Worm (Caenorhabditis elegans) whole organism, young adult: ENCODE data around the gene M6.4.

ENCODE experiments used
- F23B12.7 ChIP-seq: sonication (generic microtip); optimal IDR thresholded peaks from 2 replicates; lab custom pipeline; 2017; ENCODE audit warnings: missing genetic modification characterization, mild to moderate bottlenecking, missing compliant biosample characterization, antibody characterized with exemption, moderate library complexity; ENCODE audit not compliant: insufficient read depth
- cebp-1 ChIP-seq, 2 experiments: fragments of 200-800 bp in 1 of 2; sonication (Bioruptor generic) in 1 of 2; sonication (generic microtip) in 1 of 2; IDR thresholded peaks in 1 of 2; optimal IDR thresholded peaks in 1 of 2; 2 replicates each; pipeline versions ENCODE4 v1.3.6 to Lab custom; 2017 to 2022; ENCODE audit warnings: missing compliant biosample characterization in 2 of 2, missing genetic modification characterization in 2 of 2, mild to moderate bottlenecking in 1 of 2, missing genetic modification reagents in 1 of 2, moderate library complexity in 1 of 2
- ceh-79 ChIP-seq: sonication (generic microtip); optimal IDR thresholded peaks from 2 replicates; lab custom pipeline; 2017; ENCODE audit warnings: mild to moderate bottlenecking, missing genetic modification characterization, missing compliant biosample characterization

DNA sequence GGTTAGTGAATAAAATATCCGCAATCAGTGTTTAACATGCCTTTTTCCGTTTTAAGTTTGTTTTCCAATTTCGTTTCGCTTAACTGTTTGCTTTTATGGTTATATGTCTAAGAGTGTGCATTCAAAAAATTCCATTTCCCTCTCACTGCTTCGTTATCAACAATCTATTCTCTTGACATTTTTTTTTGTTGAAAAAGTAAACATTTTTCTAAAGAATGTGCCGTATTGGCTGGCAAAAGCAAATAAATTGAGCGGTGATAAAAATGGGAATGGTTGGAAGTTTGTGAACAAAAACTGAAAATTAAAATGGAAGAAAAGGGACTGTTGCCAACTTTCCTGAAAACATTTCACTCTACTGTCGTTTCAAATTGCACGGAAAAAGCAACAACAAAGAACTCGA is 22.6 kb downstream of the M6.4 start:
- TF ChIP-seq F23B12.7 (tag; lab: Kevin White, UChicago) (no peak), ceh-79 (tag; lab: Kevin White, UChicago) (no peak), cebp-1 (GFP tag; IDR thresholded peaks at IDR 0.05; lab: Robert Waterston, UW) (no peak), cebp-1 (tag; optimal IDR thresholded peaks at IDR 0.05; lab: Kevin White, UChicago) (no peak)
